Fruit fly (Drosophila melanogaster) whole organism, embryonic: Measurements from ENCODE around the gene CG11617.
A peak's percentile ranks its signal among the peaks of the same experiment; 100 is the strongest.

ENCODE experiments used
- Ada2b ChIP-seq: fragments of 200-800 bp; sonication (Bioruptor generic); IDR thresholded peaks from 2 replicates; pipeline ENCODE4 v1.3.6; 2022; ENCODE audit warnings: missing biosample characterization, missing genetic modification characterization
- Adf1 ChIP-seq: fragments of 200-800 bp; sonication (Bioruptor generic); IDR thresholded peaks from 2 replicates; pipeline ENCODE4 v1.3.6; 2022; ENCODE audit warnings: missing biosample characterization, missing genetic modification characterization
- BEAF-32 ChIP-seq: fragments of 200-800 bp; sonication (Bioruptor generic); optimal IDR thresholded peaks from 3 replicates; lab custom pipeline; 2017; ENCODE audit warnings: missing biosample characterization, missing genetic modification characterization, mild to moderate bottlenecking, moderate library complexity, missing genetic modification reagents
- Bteb2 ChIP-seq: fragments of 200-800 bp; sonication (Bioruptor generic); optimal IDR thresholded peaks from 2 replicates; lab custom pipeline; 2016; ENCODE audit warnings: missing biosample characterization, missing genetic modification characterization
- CG1024 ChIP-seq: fragments of 200-800 bp; sonication (Bioruptor generic); IDR thresholded peaks from 2 replicates; pipeline ENCODE4 v1.3.6; 2022; ENCODE audit warnings: missing biosample characterization, missing genetic modification characterization
- CG10321 ChIP-seq: fragments of 200-800 bp; sonication (Bioruptor generic); IDR thresholded peaks from 2 replicates; pipeline ENCODE4 v1.3.6; 2022; ENCODE audit warnings: missing biosample characterization, missing genetic modification characterization
- CG10654 ChIP-seq: fragments of 200-800 bp; sonication (Bioruptor generic); optimal IDR thresholded peaks from 2 replicates; lab custom pipeline; 2016; ENCODE audit warnings: missing biosample characterization, missing genetic modification characterization
- CG11560 ChIP-seq: fragments of 200-800 bp; sonication (Bioruptor generic); IDR thresholded peaks from 3 replicates; pipeline ENCODE4 v1.3.6; 2022; ENCODE audit warnings: missing biosample characterization, missing genetic modification characterization
- CG12659 ChIP-seq: fragments of 200-800 bp; sonication (Bioruptor generic); optimal IDR thresholded peaks from 3 replicates; lab custom pipeline; 2017; ENCODE audit warnings: mild to moderate bottlenecking, missing biosample characterization, missing genetic modification reagents, missing genetic modification characterization
- CG15479 ChIP-seq: fragments of 200-800 bp; sonication (Bioruptor generic); optimal IDR thresholded peaks from 3 replicates; lab custom pipeline; 2019; ENCODE audit warnings: missing biosample characterization, mild to moderate bottlenecking, missing genetic modification characterization, moderate library complexity
- CG1832 ChIP-seq: fragments of 200-800 bp; sonication (Bioruptor generic); optimal IDR thresholded peaks from 2 replicates; lab custom pipeline; 2017; ENCODE audit warnings: missing biosample characterization, mild to moderate bottlenecking, missing genetic modification characterization, inconsistent platforms
- CG2199 ChIP-seq: fragments of 200-800 bp; sonication (Bioruptor generic); IDR thresholded peaks from 3 replicates; pipeline ENCODE4 v1.3.6; 2022; ENCODE audit warnings: missing biosample characterization, missing genetic modification characterization
- CG33213 ChIP-seq: fragments of 200-800 bp; sonication (Bioruptor generic); optimal IDR thresholded peaks from 3 replicates; lab custom pipeline; 2016; ENCODE audit warnings: missing biosample characterization, missing genetic modification characterization
- CG42726 ChIP-seq: fragments of 200-800 bp; sonication (Bioruptor generic); IDR thresholded peaks from 2 replicates; pipeline ENCODE4 v1.3.6; 2022; ENCODE audit warnings: missing biosample characterization, missing genetic modification characterization; ENCODE audit not compliant: partially characterized antibody
- CG6791 ChIP-seq: fragments of 200-800 bp; sonication (Bioruptor generic); IDR thresholded peaks from 3 replicates; pipeline ENCODE4 v1.3.6; 2022; ENCODE audit warnings: missing biosample characterization, missing genetic modification characterization; ENCODE audit not compliant: partially characterized antibody
- CkIIα-i1 ChIP-seq: fragments of 200-800 bp; sonication (Bioruptor generic); IDR thresholded peaks from 2 replicates; pipeline ENCODE4 v1.3.6; 2022; ENCODE audit warnings: missing biosample characterization, missing genetic modification characterization
- D ChIP-seq, 2 experiments: fragments of 200-800 bp in 1 of 2; fragments of >200 bp in 1 of 2; sonication (Bioruptor generic) in 1 of 2; optimal IDR thresholded peaks; 2 replicates in 1 of 2; 3 replicates in 1 of 2; lab custom pipeline; 2017; ENCODE audit warnings: mild to moderate bottlenecking in 1 of 2, missing biosample characterization in 1 of 2, missing genetic modification characterization in 1 of 2, missing genetic modification reagents in 1 of 2
- Doc3 ChIP-seq: fragments of 200-800 bp; sonication (Bioruptor generic); IDR thresholded peaks from 3 replicates; pipeline ENCODE4 v1.3.6; 2022; ENCODE audit warnings: missing biosample characterization, missing genetic modification characterization; ENCODE audit not compliant: partially characterized antibody
- Drgx ChIP-seq: fragments of 200-800 bp; sonication (Bioruptor generic); IDR thresholded peaks from 2 replicates; pipeline ENCODE4 v1.3.6; 2022; ENCODE audit warnings: missing biosample characterization, missing genetic modification characterization
- E2f1 ChIP-seq: fragments of 200-800 bp; sonication (Bioruptor generic); IDR thresholded peaks from 2 replicates; pipeline ENCODE4 v1.3.6; 2022; ENCODE audit warnings: missing biosample characterization, missing genetic modification characterization
- Fer1 ChIP-seq: fragments of 200-800 bp; sonication (Bioruptor generic); optimal IDR thresholded peaks from 2 replicates; lab custom pipeline; 2017; ENCODE audit warnings: missing biosample characterization, mild to moderate bottlenecking, missing genetic modification characterization
- H2.0 ChIP-seq: fragments of 200-800 bp; sonication (Bioruptor generic); IDR thresholded peaks from 2 replicates; pipeline ENCODE4 v1.3.6; 2022; ENCODE audit warnings: missing biosample characterization, missing genetic modification characterization
- Hey ChIP-seq: fragments of 200-800 bp; sonication (Bioruptor generic); optimal IDR thresholded peaks from 3 replicates; lab custom pipeline; 2018; ENCODE audit warnings: missing biosample characterization, mild to moderate bottlenecking, missing genetic modification characterization
- Hmr ChIP-seq: fragments of 200-800 bp; sonication (Bioruptor generic); optimal IDR thresholded peaks from 3 replicates; lab custom pipeline; 2017; ENCODE audit warnings: mild to moderate bottlenecking, missing biosample characterization, missing genetic modification reagents, missing genetic modification characterization
- Lpt ChIP-seq: fragments of >200 bp; optimal IDR thresholded peaks from 2 replicates; lab custom pipeline; 2018; ENCODE audit warnings: missing biosample characterization, missing genetic modification characterization
- MTF-1 ChIP-seq: fragments of 200-800 bp; sonication (Bioruptor generic); optimal IDR thresholded peaks from 2 replicates; lab custom pipeline; 2018; ENCODE audit warnings: missing biosample characterization, mild to moderate bottlenecking, missing genetic modification characterization, borderline replicate concordance
- Oli ChIP-seq: fragments of 200-800 bp; sonication (Bioruptor generic); optimal IDR thresholded peaks from 2 replicates; lab custom pipeline; 2018; ENCODE audit warnings: missing biosample characterization, mild to moderate bottlenecking, missing genetic modification characterization, moderate library complexity
- abd-A ChIP-seq: fragments of 200-800 bp; sonication (Bioruptor generic); optimal IDR thresholded peaks from 3 replicates; lab custom pipeline; 2019; ENCODE audit warnings: missing biosample characterization, mild to moderate bottlenecking, missing genetic modification characterization, moderate library complexity
- cg ChIP-seq: fragments of 200-800 bp; sonication (Bioruptor generic); optimal IDR thresholded peaks from 3 replicates; lab custom pipeline; 2019; ENCODE audit warnings: missing biosample characterization, mild to moderate bottlenecking, missing genetic modification characterization, moderate library complexity
- croc ChIP-seq: fragments of 200-800 bp; sonication (Bioruptor generic); conservative IDR thresholded peaks from 3 replicates; pipeline ENCODE4 v1.3.6; 2022; ENCODE audit warnings: missing biosample characterization, missing genetic modification characterization
- dm ChIP-seq: fragments of 200-800 bp; sonication (Bioruptor generic); optimal IDR thresholded peaks from 3 replicates; lab custom pipeline; 2016; ENCODE audit warnings: missing biosample characterization, missing genetic modification characterization
- exex ChIP-seq: fragments of 200-800 bp; sonication (Bioruptor generic); optimal IDR thresholded peaks from 4 replicates; lab custom pipeline; 2018; ENCODE audit warnings: missing biosample characterization, mild to moderate bottlenecking, missing genetic modification characterization, moderate library complexity
- fd102C ChIP-seq: fragments of 200-800 bp; sonication (Bioruptor generic); optimal IDR thresholded peaks from 2 replicates; lab custom pipeline; 2018; ENCODE audit warnings: missing biosample characterization, mild to moderate bottlenecking, missing genetic modification characterization, moderate library complexity
- grau ChIP-seq: fragments of 200-800 bp; optimal IDR thresholded peaks from 3 replicates; lab custom pipeline; 2019; ENCODE audit warnings: missing biosample characterization, mild to moderate bottlenecking, missing genetic modification characterization, moderate library complexity
- grn ChIP-seq: fragments of 200-800 bp; sonication (Bioruptor generic); optimal IDR thresholded peaks from 3 replicates; lab custom pipeline; 2017; ENCODE audit warnings: missing biosample characterization, missing genetic modification characterization
- hbn ChIP-seq: fragments of 200-800 bp; sonication (Bioruptor generic); IDR thresholded peaks from 2 replicates; pipeline ENCODE4 v1.3.6; 2022; ENCODE audit warnings: missing biosample characterization, missing genetic modification characterization; ENCODE audit not compliant: partially characterized antibody
- hkb ChIP-seq, 2 experiments: fragments of 200-800 bp in 1 of 2; fragments of >200 bp in 1 of 2; sonication (Bioruptor generic) in 1 of 2; IDR thresholded peaks in 1 of 2; optimal IDR thresholded peaks in 1 of 2; 2 replicates each; pipeline versions ENCODE4 v1.3.6 to Lab custom; 2017 to 2022; ENCODE audit warnings: missing biosample characterization in 1 of 2, missing genetic modification characterization in 1 of 2
- hth ChIP-seq: fragments of >200 bp; optimal IDR thresholded peaks from 2 replicates; lab custom pipeline; 2017; ENCODE audit warnings: inconsistent platforms
- lab ChIP-seq: fragments of 200-800 bp; sonication (Bioruptor generic); optimal IDR thresholded peaks from 3 replicates; lab custom pipeline; 2017; ENCODE audit warnings: missing biosample characterization, missing genetic modification characterization, mild to moderate bottlenecking, moderate library complexity, missing genetic modification reagents
- psq ChIP-seq: fragments of 200-800 bp; sonication (Bioruptor generic); optimal IDR thresholded peaks from 2 replicates; lab custom pipeline; 2017; ENCODE audit warnings: missing biosample characterization, missing genetic modification characterization
- pum ChIP-seq: fragments of 200-800 bp; sonication (Bioruptor generic); optimal IDR thresholded peaks from 2 replicates; lab custom pipeline; 2016; ENCODE audit warnings: missing biosample characterization, missing genetic modification characterization
- ro ChIP-seq: fragments of 200-800 bp; sonication (Bioruptor generic); IDR thresholded peaks from 2 replicates; pipeline ENCODE4 v1.3.6; 2022; ENCODE audit warnings: missing biosample characterization, missing genetic modification characterization
- ssp ChIP-seq: fragments of 200-800 bp; sonication (Bioruptor generic); IDR thresholded peaks from 2 replicates; pipeline ENCODE4 v1.3.6; 2022; ENCODE audit warnings: missing biosample characterization, missing genetic modification characterization
- sug ChIP-seq: fragments of 200-800 bp; optimal IDR thresholded peaks from 2 replicates; lab custom pipeline; 2019; ENCODE audit warnings: missing biosample characterization, mild to moderate bottlenecking, missing genetic modification characterization, moderate library complexity
- z ChIP-seq: fragments of 200-800 bp; sonication (Bioruptor generic); IDR thresholded peaks from 3 replicates; pipeline ENCODE4 v1.3.6; 2022; ENCODE audit warnings: missing biosample characterization, missing genetic modification characterization

The CG11617 gene

DNA sequence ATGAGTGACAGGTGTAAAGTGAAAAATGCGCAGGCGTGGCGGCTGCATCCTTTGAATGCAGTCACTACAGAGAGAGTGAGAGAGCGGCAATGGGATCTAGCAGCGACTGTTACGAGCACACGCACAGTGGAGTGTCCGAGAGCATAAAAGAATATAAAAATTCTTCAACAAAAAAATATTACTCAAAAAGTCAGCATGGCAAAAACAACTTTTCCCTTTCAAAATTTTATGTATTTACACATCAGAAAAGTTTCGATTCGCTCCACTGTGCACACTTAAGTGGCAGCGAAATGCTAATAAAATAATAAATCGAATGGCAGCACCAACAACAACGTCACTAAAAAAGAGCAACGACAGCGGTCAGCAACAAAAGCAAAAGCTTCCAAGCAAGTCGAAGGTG is 16.3 kb upstream of the CG11617 start (continued):
- TF ChIP-seq croc (GFP tag; lab: Robert Waterston, UW) (peak; percentile 66), BEAF-32 (no peak), CG12659 (peak; percentile 75), E2f1 (GFP tag; lab: Robert Waterston, UW) (peak; percentile 80), CG33213 (GFP tag; lab: Kevin White, UChicago) (peak; percentile 82), hth (lab: Kevin White, UChicago) (no peak), psq (peak; percentile 40), CG10654 (GFP tag; lab: Kevin White, UChicago) (peak; percentile 77), hkb (optimal IDR thresholded peaks at IDR 0.05; lab: Kevin White, UChicago) (no peak), hkb (GFP tag; IDR thresholded peaks at IDR 0.05; lab: Robert Waterston, UW) (peak; percentile 92), CG42726 (no peak), fd102C (GFP tag; lab: Kevin White, UChicago) (peak; percentile 61), dm (GFP tag; lab: Kevin White, UChicago) (peak; percentile 69), MTF-1 (GFP tag; lab: Kevin White, UChicago) (peak; percentile 40), Oli (tag; lab: Kevin White, UChicago) (peak; percentile 88), exex (tag; lab: Kevin White, UChicago) (no peak), ro (peak; percentile 61; the same call in 1 of the 2 replicates), abd-A (no peak), H2.0 (GFP tag; lab: Robert Waterston, UW) (peak; percentile 83), hbn (GFP tag; lab: Robert Waterston, UW) (no peak), CG2199 (peak; percentile 87), sug (tag; lab: Kevin White, UChicago) (no peak), Hey (tag; lab: Kevin White, UChicago) (no peak), CG1024 (GFP tag; lab: Robert Waterston, UW) (peak; percentile 88), pum (GFP tag; lab: Kevin White, UChicago) (peak; percentile 84), CG6791 (GFP tag; lab: Robert Waterston, UW) (no peak), Drgx (GFP tag; lab: Robert Waterston, UW) (peak; percentile 93), lab (GFP tag; lab: Kevin White, UChicago) (peak; percentile 87), Fer1 (GFP tag; lab: Kevin White, UChicago) (peak; percentile 51), Bteb2 (GFP tag; lab: Kevin White, UChicago) (peak; percentile 76), CG11560 (tag; lab: Robert Waterston, UW) (peak; percentile 41; the same call in 1 of the 3 replicates), Doc3 (GFP tag; lab: Robert Waterston, UW) (no peak), CkIIα-i1 (no peak), Ada2b (GFP tag; lab: Robert Waterston, UW) (peak; percentile 87)
- TF ChIP-seq, all 482 proteins: peak for 381

dm6 chr2L:222867-223266 is 15.8 kb upstream of the CG11617 start:
- no peak for TF ChIP-seq ssp (GFP tag; lab: Robert Waterston, UW)
- TF ChIP-seq CG12659, result no peak
- TF ChIP-seq grau (tag; lab: Kevin White, UChicago), result no peak
- TF ChIP-seq cg (GFP tag; lab: Kevin White, UChicago), result peak; percentile 49
- TF ChIP-seq grn (GFP tag; lab: Kevin White, UChicago), result peak; percentile 87
- TF ChIP-seq D (optimal IDR thresholded peaks at IDR 0.05; lab: Kevin White, UChicago), result peak; percentile 62
- no peak for TF ChIP-seq D (GFP tag; optimal IDR thresholded peaks at IDR 0.05; lab: Kevin White, UChicago)
- TF ChIP-seq Lpt (GFP tag; lab: Kevin White, UChicago), result peak; percentile 11
- TF ChIP-seq z, result peak; percentile 83
- TF ChIP-seq CG15479 (GFP tag; lab: Kevin White, UChicago), result peak; percentile 92
- peak; percentile 83 for TF ChIP-seq CG10321
- TF ChIP-seq Adf1 (GFP tag; lab: Robert Waterston, UW), result no peak
- TF ChIP-seq Hmr, result no peak
- TF ChIP-seq CG1832 (GFP tag; lab: Kevin White, UChicago), result peak; percentile 58
